Worm (Caenorhabditis elegans) whole organism, L4 larva: Measurements from ENCODE around the gene R10H1.1.

Experiments used
- F26F4.8 ChIP-seq: fragments of 200-800 bp; sonication (Bioruptor generic); conservative IDR thresholded peaks from 2 replicates; pipeline ENCODE4 v1.3.6; 2022; ENCODE audit warnings: missing genetic modification characterization, missing compliant biosample characterization
- F37D6.2 ChIP-seq: sonication (generic microtip); optimal IDR thresholded peaks from 2 replicates; lab custom pipeline; 2016; ENCODE audit warnings: mild to moderate bottlenecking, missing genetic modification characterization, missing compliant biosample characterization
- F44E2.7 ChIP-seq: fragments of 200-800 bp; sonication (Bioruptor generic); IDR thresholded peaks from 2 replicates; pipeline ENCODE4 v2.1.2; 2022; ENCODE audit warnings: missing genetic modification characterization, missing compliant biosample characterization
- T20F7.1 ChIP-seq: fragments of 200-800 bp; sonication (Bioruptor generic); optimal IDR thresholded peaks from 2 replicates; lab custom pipeline; 2018; ENCODE audit warnings: mild to moderate bottlenecking, missing genetic modification characterization, missing compliant biosample characterization
- Y48G9A.11 ChIP-seq: fragments of 200-800 bp; sonication (Bioruptor generic); IDR thresholded peaks from 2 replicates; pipeline ENCODE4 v1.3.6; 2022; ENCODE audit warnings: missing genetic modification reagents, missing genetic modification characterization, missing compliant biosample characterization
- Y5F2A.4 ChIP-seq: fragments of 200-800 bp; sonication (Bioruptor generic); optimal IDR thresholded peaks from 2 replicates; lab custom pipeline; 2018; ENCODE audit warnings: mild to moderate bottlenecking, missing genetic modification characterization, missing compliant biosample characterization
- aha-1 ChIP-seq: fragments of 150-350 bp; peaks from one replicate; lab custom pipeline; 2014; ENCODE audit warnings: missing biosample characterization, missing genetic modification characterization
- ama-1 ChIP-seq: fragments of 150-350 bp; optimal IDR thresholded peaks from 2 replicates; lab custom pipeline; 2014; ENCODE audit warnings: inconsistent platforms, mixed read lengths
- arid-1 ChIP-seq: fragments of 200-800 bp; sonication (Bioruptor generic); conservative IDR thresholded peaks from 2 replicates; pipeline ENCODE4 v1.3.6; 2022; ENCODE audit warnings: missing genetic modification reagents, missing genetic modification characterization, missing compliant biosample characterization
- attf-4 ChIP-seq: sonication (generic microtip); optimal IDR thresholded peaks from 3 replicates; lab custom pipeline; 2017; ENCODE audit warnings: missing biosample characterization, missing genetic modification characterization
- ceh-28 ChIP-seq: fragments of 150-350 bp; optimal IDR thresholded peaks from 2 replicates; lab custom pipeline; 2014; ENCODE audit warnings: missing biosample characterization, missing genetic modification reagents, missing genetic modification characterization
- ceh-32 ChIP-seq: sonication (generic microtip); optimal IDR thresholded peaks from 2 replicates; lab custom pipeline; 2016; ENCODE audit warnings: mild to moderate bottlenecking, missing genetic modification characterization, missing compliant biosample characterization; ENCODE audit not compliant: poor library complexity
- daf-12 ChIP-seq: fragments of 150-350 bp; optimal IDR thresholded peaks from 2 replicates; lab custom pipeline; 2014; ENCODE audit warnings: missing biosample characterization, missing genetic modification reagents, missing genetic modification characterization
- daf-16 ChIP-seq, 3 experiments: sonication (generic microtip); optimal IDR thresholded peaks; 2 replicates each; lab custom pipeline; 2016 to 2017; ENCODE audit warnings: missing genetic modification characterization in 3 of 3, missing genetic modification reagents in 3 of 3, mild to moderate bottlenecking in 2 of 3, missing compliant biosample characterization in 2 of 3, missing biosample characterization in 1 of 3, moderate library complexity in 1 of 3
- dmd-6 ChIP-seq: fragments of 200-800 bp; sonication (Bioruptor generic); IDR thresholded peaks from 2 replicates; pipeline ENCODE4 v1.3.6; 2022; ENCODE audit warnings: missing genetic modification reagents, missing genetic modification characterization, missing compliant biosample characterization
- dmd-9 ChIP-seq: fragments of 200-800 bp; sonication (Bioruptor generic); IDR thresholded peaks from 2 replicates; pipeline ENCODE4 v1.3.6; 2022; ENCODE audit warnings: missing genetic modification reagents, missing genetic modification characterization, missing compliant biosample characterization
- dpl-1 ChIP-seq: fragments of 150-350 bp; optimal IDR thresholded peaks from 2 replicates; lab custom pipeline; 2014; ENCODE audit warnings: missing biosample characterization, missing genetic modification reagents, missing genetic modification characterization
- dve-1 ChIP-seq: sonication (generic microtip); optimal IDR thresholded peaks from 2 replicates; lab custom pipeline; 2017; ENCODE audit warnings: antibody characterized with exemption, mild to moderate bottlenecking, missing genetic modification characterization, missing compliant biosample characterization; ENCODE audit not compliant: insufficient read depth
- hif-1 ChIP-seq, 2 experiments: sonication (generic microtip); optimal IDR thresholded peaks; 2 replicates each; lab custom pipeline; 2016 to 2017; ENCODE audit warnings: missing compliant biosample characterization in 2 of 2, missing genetic modification characterization in 2 of 2, missing genetic modification reagents in 2 of 2, missing genotype in 2 of 2, mild to moderate bottlenecking in 1 of 2
- hlh-11 ChIP-seq: fragments of 200-800 bp; sonication (Bioruptor generic); optimal IDR thresholded peaks from 2 replicates; lab custom pipeline; 2018; ENCODE audit warnings: mild to moderate bottlenecking, missing genetic modification characterization, missing compliant biosample characterization
- hlh-30 ChIP-seq: sonication (generic microtip); optimal IDR thresholded peaks from 2 replicates; lab custom pipeline; 2017; ENCODE audit warnings: antibody characterized with exemption, mild to moderate bottlenecking, missing genetic modification characterization, missing compliant biosample characterization; ENCODE audit not compliant: insufficient read depth
- lin-1 ChIP-seq: fragments of 200-800 bp; sonication (Bioruptor generic); IDR thresholded peaks from 2 replicates; pipeline ENCODE4 v1.3.6; 2022; ENCODE audit warnings: missing genetic modification reagents, missing genetic modification characterization, missing compliant biosample characterization
- lin-13 ChIP-seq: fragments of 150-350 bp; optimal IDR thresholded peaks from 2 replicates; lab custom pipeline; 2014; ENCODE audit warnings: missing biosample characterization, missing genetic modification reagents, missing genetic modification characterization
- lin-15B ChIP-seq: fragments of 150-350 bp; sonication (generic microtip); optimal IDR thresholded peaks from 3 replicates; lab custom pipeline; 2014; ENCODE audit warnings: missing biosample characterization, missing genetic modification characterization
- lin-38 ChIP-seq: fragments of 200-800 bp; sonication (Bioruptor generic); IDR thresholded peaks from 2 replicates; pipeline ENCODE4 v1.3.6; 2022; ENCODE audit warnings: missing genetic modification reagents, missing genetic modification characterization, missing compliant biosample characterization
- mdl-1 ChIP-seq, 2 experiments: fragments of 150-350 bp in 1 of 2; sonication (generic microtip) in 1 of 2; optimal IDR thresholded peaks; 2 replicates each; lab custom pipeline; 2014 to 2017; ENCODE audit warnings: missing biosample characterization in 2 of 2, missing genetic modification characterization in 2 of 2
- mep-1 ChIP-seq: fragments of 150-350 bp; sonication (generic microtip); optimal IDR thresholded peaks from 3 replicates; lab custom pipeline; 2014; ENCODE audit warnings: missing biosample characterization, missing genetic modification characterization
- mes-2 ChIP-seq: sonication (generic microtip); optimal IDR thresholded peaks from 2 replicates; lab custom pipeline; 2016; ENCODE audit warnings: missing genotype, mild to moderate bottlenecking, missing genetic modification characterization, missing compliant biosample characterization; ENCODE audit not compliant: poor library complexity, severe bottlenecking
- mxl-2 ChIP-seq: fragments of 200-800 bp; sonication (Bioruptor generic); conservative IDR thresholded peaks from 2 replicates; pipeline ENCODE4 v1.3.6; 2022; ENCODE audit warnings: missing genetic modification reagents, missing genetic modification characterization, missing compliant biosample characterization
- nhr-102 ChIP-seq: sonication (generic microtip); optimal IDR thresholded peaks from 2 replicates; lab custom pipeline; 2016; ENCODE audit warnings: mild to moderate bottlenecking, missing genetic modification characterization, moderate library complexity, missing compliant biosample characterization
- nhr-11 ChIP-seq: fragments of 150-350 bp; optimal IDR thresholded peaks from 2 replicates; lab custom pipeline; 2014; ENCODE audit warnings: missing biosample characterization, missing genetic modification characterization
- nhr-111 ChIP-seq: fragments of 200-800 bp; sonication (Bioruptor generic); optimal IDR thresholded peaks from 2 replicates; lab custom pipeline; 2018; ENCODE audit warnings: mild to moderate bottlenecking, missing genetic modification characterization, missing compliant biosample characterization
- nhr-237 ChIP-seq: sonication (generic microtip); optimal IDR thresholded peaks from 2 replicates; lab custom pipeline; 2017; ENCODE audit warnings: missing biosample characterization, missing genetic modification characterization
- nhr-28 ChIP-seq: fragments of 150-350 bp; optimal IDR thresholded peaks from 2 replicates; lab custom pipeline; 2014; ENCODE audit warnings: missing biosample characterization, missing genetic modification characterization
- nhr-42 ChIP-seq: fragments of 200-800 bp; sonication (Bioruptor generic); IDR thresholded peaks from 2 replicates; pipeline ENCODE4 v1.3.6; 2022; ENCODE audit warnings: missing genetic modification characterization, missing compliant biosample characterization
- nhr-48 ChIP-seq: sonication (generic microtip); optimal IDR thresholded peaks from 2 replicates; lab custom pipeline; 2016; ENCODE audit warnings: mild to moderate bottlenecking, missing genetic modification characterization, missing compliant biosample characterization
- nhr-76 ChIP-seq: fragments of 150-350 bp; optimal IDR thresholded peaks from 2 replicates; lab custom pipeline; 2014; ENCODE audit warnings: missing biosample characterization, missing genetic modification characterization
- pqm-1 ChIP-seq: sonication (generic microtip); optimal IDR thresholded peaks from 2 replicates; lab custom pipeline; 2017; ENCODE audit warnings: missing biosample characterization, missing genetic modification characterization
- rbr-2 ChIP-seq: sonication (generic microtip); optimal IDR thresholded peaks from 2 replicates; lab custom pipeline; 2016; ENCODE audit warnings: missing genotype, missing genetic modification characterization, missing compliant biosample characterization
- saeg-2 ChIP-seq: fragments of 200-800 bp; sonication (Bioruptor generic); IDR thresholded peaks from 2 replicates; pipeline ENCODE4 v1.3.6; 2022; ENCODE audit warnings: missing genetic modification reagents, missing genetic modification characterization, missing compliant biosample characterization
- sdz-12 ChIP-seq: fragments of 200-800 bp; sonication (Bioruptor generic); optimal IDR thresholded peaks from 2 replicates; lab custom pipeline; 2018; ENCODE audit warnings: mild to moderate bottlenecking, missing genetic modification characterization, missing compliant biosample characterization
- skn-1 ChIP-seq: fragments of 150-350 bp; optimal IDR thresholded peaks from 2 replicates; lab custom pipeline; 2014; ENCODE audit warnings: missing biosample characterization, missing genetic modification characterization
- snpc-1.2 ChIP-seq: fragments of 200-800 bp; sonication (Bioruptor generic); IDR thresholded peaks from 2 replicates; pipeline ENCODE4 v1.3.6; 2022; ENCODE audit warnings: missing genetic modification reagents, missing genetic modification characterization, missing compliant biosample characterization
- spr-3 ChIP-seq: fragments of 200-800 bp; sonication (Bioruptor generic); optimal IDR thresholded peaks from 2 replicates; lab custom pipeline; 2018; ENCODE audit warnings: mild to moderate bottlenecking, missing genetic modification characterization, missing compliant biosample characterization
- tra-1 ChIP-seq: fragments of 200-800 bp; sonication (Bioruptor generic); IDR thresholded peaks from 2 replicates; pipeline ENCODE4 v1.3.6; 2022; ENCODE audit warnings: missing genetic modification reagents, missing genetic modification characterization, missing compliant biosample characterization
- unc-130 ChIP-seq: sonication (generic microtip); optimal IDR thresholded peaks from 2 replicates; lab custom pipeline; 2016; ENCODE audit warnings: missing genetic modification reagents, missing genetic modification characterization, missing compliant biosample characterization
- vab-7 ChIP-seq: fragments of 200-800 bp; sonication (Bioruptor generic); IDR thresholded peaks from 2 replicates; pipeline ENCODE4 v1.3.6; 2022; ENCODE audit warnings: missing genetic modification reagents, missing genetic modification characterization, missing compliant biosample characterization
- zag-1 ChIP-seq: fragments of 150-350 bp; optimal IDR thresholded peaks from 2 replicates; lab custom pipeline; 2014; ENCODE audit warnings: missing biosample characterization, missing genetic modification characterization
- zfp-2 ChIP-seq: sonication (generic microtip); optimal IDR thresholded peaks from 2 replicates; lab custom pipeline; 2016; ENCODE audit warnings: mild to moderate bottlenecking, missing genetic modification characterization, missing compliant biosample characterization
- zfp-3 ChIP-seq: fragments of 200-800 bp; sonication (Bioruptor generic); conservative IDR thresholded peaks from 2 replicates; pipeline ENCODE4 v1.3.6; 2022; ENCODE audit warnings: missing genetic modification reagents, missing genetic modification characterization, missing compliant biosample characterization
- ztf-11 ChIP-seq: fragments of 150-350 bp; optimal IDR thresholded peaks from 2 replicates; lab custom pipeline; 2014; ENCODE audit warnings: missing biosample characterization, missing genetic modification characterization

Gene R10H1.1

ce11 chrII:7537603-7538230 is 43.5 kb downstream of the R10H1.1 start, which contains the start of gene nfi-1 (continued):
- TF ChIP-seq nhr-11 (no peak), daf-12 (tag; lab: Kevin White, UChicago) (no peak), zfp-2 (tag; lab: Kevin White, UChicago) (no peak), F44E2.7 (no peak), snpc-1.2 (no peak), dmd-9 (GFP tag; lab: Robert Waterston, UW) (no peak), hlh-30 (tag; lab: Kevin White, UChicago) (no peak), ceh-32 (no peak), saeg-2 (GFP tag; lab: Robert Waterston, UW) (no peak), nhr-28 (tag; lab: Kevin White, UChicago) (peak; percentile 41), spr-3 (no peak), nhr-111 (GFP tag; lab: Kevin White, UChicago) (no peak), mes-2 (peak; percentile 93), mdl-1 (tag; optimal IDR thresholded peaks at IDR 0.05; lab: Kevin White, UChicago) (no peak), pqm-1 (tag; lab: Kevin White, UChicago) (no peak), F26F4.8 (GFP tag; lab: Robert Waterston, UW) (no peak), F37D6.2 (tag; lab: Kevin White, UChicago) (no peak), mxl-2 (GFP tag; lab: Robert Waterston, UW) (no peak), lin-15B (tag; lab: Kevin White, UChicago) (no peak), ceh-28 (tag; lab: Kevin White, UChicago) (no peak), Y48G9A.11 (GFP tag; lab: Robert Waterston, UW) (no peak), attf-4 (tag; lab: Kevin White, UChicago) (no peak), dpl-1 (GFP tag; lab: Kevin White, UChicago) (peak; percentile 78), nhr-76 (tag; lab: Kevin White, UChicago) (no peak), nhr-237 (no peak), unc-130 (GFP tag; lab: Kevin White, UChicago) (peak; percentile 65), rbr-2 (tag; lab: Kevin White, UChicago) (peak; percentile 8), vab-7 (GFP tag; lab: Robert Waterston, UW) (no peak), nhr-42 (GFP tag; lab: Robert Waterston, UW) (no peak), lin-38 (GFP tag; lab: Robert Waterston, UW) (peak; percentile 66), tra-1 (GFP tag; lab: Robert Waterston, UW) (no peak), Y5F2A.4 (GFP tag; lab: Kevin White, UChicago) (no peak), lin-1 (no peak), aha-1 (tag; lab: Kevin White, UChicago) (no peak), hif-1 (tag; optimal IDR thresholded peaks at IDR 0.05; lab: Kevin White, UChicago) (peak in 1 of 2 experiments; percentile 66), zag-1 (tag; lab: Kevin White, UChicago) (no peak), dve-1 (tag; lab: Kevin White, UChicago) (peak; percentile 32), T20F7.1 (GFP tag; lab: Kevin White, UChicago) (peak; percentile 42), arid-1 (GFP tag; lab: Robert Waterston, UW) (no peak), ama-1 (lab: Kevin White, UChicago) (no peak), hlh-11 (tag; lab: Kevin White, UChicago) (peak; percentile 36), skn-1 (tag; lab: Kevin White, UChicago) (no peak), nhr-102 (tag; lab: Kevin White, UChicago) (no peak), mep-1 (peak; percentile 43), sdz-12 (GFP tag; lab: Kevin White, UChicago) (no peak), lin-13 (no peak), zfp-3 (GFP tag; lab: Robert Waterston, UW) (no peak), daf-16 (GFP tag; optimal IDR thresholded peaks at IDR 0.05; lab: Kevin White, UChicago) (no peak), daf-16 (tag; optimal IDR thresholded peaks at IDR 0.05; lab: Kevin White, UChicago) (no peak), dmd-6 (GFP tag; lab: Robert Waterston, UW) (no peak), ztf-11 (tag; lab: Kevin White, UChicago) (no peak), nhr-48 (no peak)
